Worm (Caenorhabditis elegans) whole organism, L4/young adult: ENCODE data around the gene pigt-1.

Source experiments
- W03F9.2 ChIP-seq: fragments of 150-350 bp; optimal IDR thresholded peaks from 2 replicates; lab custom pipeline; 2014; ENCODE audit warnings: missing biosample characterization, missing genetic modification characterization
- dao-5 ChIP-seq: sonication (generic microtip); optimal IDR thresholded peaks from 2 replicates; lab custom pipeline; 2016; ENCODE audit warnings: missing genotype, missing genetic modification characterization, moderate library complexity, missing compliant biosample characterization
- him-1 ChIP-seq: sonication (generic microtip); optimal IDR thresholded peaks from 2 replicates; lab custom pipeline; 2016; ENCODE audit warnings: missing genotype, missing genetic modification reagents, missing genetic modification characterization, missing compliant biosample characterization

ce11 chrV:10960544-10960943 lies 1.9 kb upstream of the pigt-1 start, which contains the start of gene vps-36:
- TF ChIP-seq W03F9.2 (tag; lab: Kevin White, UChicago) (no peak), him-1 (tag; lab: Kevin White, UChicago) (no peak), dao-5 (tag; lab: Kevin White, UChicago) (no peak)
